Worm (Caenorhabditis elegans) whole organism, midembryonic: ENCODE data around the gene mbk-1.

ENCODE experiments used
- T22C8.4 ChIP-seq: fragments of 200-800 bp; sonication (Bioruptor generic); IDR thresholded peaks from 2 replicates; pipeline ENCODE4 v1.3.6; 2022; ENCODE audit warnings: missing genetic modification characterization, missing compliant biosample characterization
- cog-1 ChIP-seq: sonication (generic microtip); optimal IDR thresholded peaks from 2 replicates; lab custom pipeline; 2016; ENCODE audit warnings: missing genetic modification characterization, missing compliant biosample characterization
- flt-1 ChIP-seq: fragments of 200-800 bp; sonication (Bioruptor generic); IDR thresholded peaks from 2 replicates; pipeline ENCODE4 v1.3.6; 2022; ENCODE audit warnings: missing genetic modification characterization, missing compliant biosample characterization
- klf-2 ChIP-seq: fragments of 200-800 bp; sonication (Bioruptor generic); conservative IDR thresholded peaks from 2 replicates; pipeline ENCODE4 v1.3.6; 2022; ENCODE audit warnings: missing genetic modification reagents, missing genetic modification characterization, missing compliant biosample characterization

DNA sequence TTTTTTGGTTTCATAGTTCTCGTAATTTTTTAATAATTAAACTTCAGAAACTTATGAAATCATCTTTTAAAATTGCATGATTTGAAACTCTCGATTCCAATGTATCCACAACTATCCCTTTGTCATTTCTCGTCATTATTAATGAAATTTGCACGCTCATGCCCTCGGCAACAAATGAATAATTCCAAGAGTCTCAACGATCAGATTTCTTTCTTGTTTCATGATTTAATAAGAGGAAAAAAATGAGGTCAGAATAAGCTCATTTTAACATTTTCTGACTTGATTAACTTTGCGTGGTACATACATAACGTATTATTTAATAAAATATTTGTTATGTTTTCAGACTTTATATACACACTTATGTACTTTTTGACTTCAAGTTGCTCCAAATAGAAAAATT, 14.0 kb upstream of the mbk-1 start:
- TF ChIP-seq cog-1 (tag; lab: Kevin White, UChicago) = no peak
- TF ChIP-seq flt-1 = no peak
- no peak for TF ChIP-seq T22C8.4 (GFP tag; lab: Robert Waterston, UW)
- no peak for TF ChIP-seq klf-2
